Worm (Caenorhabditis elegans) whole organism, L4 larva: Measurements from ENCODE around the gene W06A7.4.

Source experiments
- F10B5.3 ChIP-seq: sonication (generic microtip); optimal IDR thresholded peaks from 2 replicates; lab custom pipeline; 2016; ENCODE audit warnings: mild to moderate bottlenecking, missing genetic modification characterization, missing compliant biosample characterization
- F49E8.2 ChIP-seq: sonication (generic microtip); optimal IDR thresholded peaks from 2 replicates; lab custom pipeline; 2016; ENCODE audit warnings: missing compliant biosample characterization, mild to moderate bottlenecking, missing genetic modification characterization, borderline replicate concordance
- Y105C5A.15 ChIP-seq: fragments of 200-800 bp; sonication (Bioruptor generic); IDR thresholded peaks from 2 replicates; pipeline ENCODE4 v1.3.6; 2022; ENCODE audit warnings: missing genetic modification characterization, missing compliant biosample characterization
- Y48G9A.11 ChIP-seq: fragments of 200-800 bp; sonication (Bioruptor generic); IDR thresholded peaks from 2 replicates; pipeline ENCODE4 v1.3.6; 2022; ENCODE audit warnings: missing genetic modification reagents, missing genetic modification characterization, missing compliant biosample characterization
- ZK337.2 ChIP-seq: fragments of 200-800 bp; sonication (Bioruptor generic); IDR thresholded peaks from 2 replicates; pipeline ENCODE4 v1.3.6; 2022; ENCODE audit warnings: missing genetic modification reagents, missing genetic modification characterization, missing compliant biosample characterization
- ZK546.5 ChIP-seq, 2 experiments: sonication (generic microtip); optimal IDR thresholded peaks; 2 replicates each; lab custom pipeline; 2017; ENCODE audit warnings: missing biosample characterization in 2 of 2, missing genetic modification characterization in 2 of 2
- aha-1 ChIP-seq: fragments of 150-350 bp; peaks from one replicate; lab custom pipeline; 2014; ENCODE audit warnings: missing biosample characterization, missing genetic modification characterization
- attf-4 ChIP-seq: sonication (generic microtip); optimal IDR thresholded peaks from 3 replicates; lab custom pipeline; 2017; ENCODE audit warnings: missing biosample characterization, missing genetic modification characterization
- ceh-20 ChIP-seq: fragments of 200-800 bp; sonication (Bioruptor generic); IDR thresholded peaks from 2 replicates; pipeline ENCODE4 v1.3.6; 2022; ENCODE audit warnings: missing genetic modification reagents, missing genetic modification characterization, missing compliant biosample characterization
- ceh-28 ChIP-seq: fragments of 150-350 bp; optimal IDR thresholded peaks from 2 replicates; lab custom pipeline; 2014; ENCODE audit warnings: missing biosample characterization, missing genetic modification reagents, missing genetic modification characterization
- ceh-32 ChIP-seq: sonication (generic microtip); optimal IDR thresholded peaks from 2 replicates; lab custom pipeline; 2016; ENCODE audit warnings: mild to moderate bottlenecking, missing genetic modification characterization, missing compliant biosample characterization; ENCODE audit not compliant: poor library complexity
- ceh-44 ChIP-seq: fragments of 200-800 bp; sonication (Bioruptor generic); IDR thresholded peaks from 2 replicates; pipeline ENCODE4 v1.3.6; 2022; ENCODE audit warnings: missing genetic modification reagents, missing genetic modification characterization, missing compliant biosample characterization
- ces-1 ChIP-seq: fragments of 150-350 bp; sonication (generic microtip); optimal IDR thresholded peaks from 4 replicates; lab custom pipeline; 2014; ENCODE audit warnings: missing biosample characterization, missing genetic modification reagents, missing genetic modification characterization
- ctbp-1 ChIP-seq: fragments of 200-800 bp; sonication (Bioruptor generic); IDR thresholded peaks from 2 replicates; pipeline ENCODE4 v1.3.6; 2022; ENCODE audit warnings: missing genetic modification reagents, missing genetic modification characterization, missing compliant biosample characterization
- daf-16 ChIP-seq, 3 experiments: sonication (generic microtip); optimal IDR thresholded peaks; 2 replicates each; lab custom pipeline; 2016 to 2017; ENCODE audit warnings: missing genetic modification characterization in 3 of 3, missing genetic modification reagents in 3 of 3, mild to moderate bottlenecking in 2 of 3, missing compliant biosample characterization in 2 of 3, missing biosample characterization in 1 of 3, moderate library complexity in 1 of 3
- dmd-6 ChIP-seq: fragments of 200-800 bp; sonication (Bioruptor generic); IDR thresholded peaks from 2 replicates; pipeline ENCODE4 v1.3.6; 2022; ENCODE audit warnings: missing genetic modification reagents, missing genetic modification characterization, missing compliant biosample characterization
- dmd-9 ChIP-seq: fragments of 200-800 bp; sonication (Bioruptor generic); IDR thresholded peaks from 2 replicates; pipeline ENCODE4 v1.3.6; 2022; ENCODE audit warnings: missing genetic modification reagents, missing genetic modification characterization, missing compliant biosample characterization
- dpl-1 ChIP-seq: fragments of 150-350 bp; optimal IDR thresholded peaks from 2 replicates; lab custom pipeline; 2014; ENCODE audit warnings: missing biosample characterization, missing genetic modification reagents, missing genetic modification characterization
- dve-1 ChIP-seq: sonication (generic microtip); optimal IDR thresholded peaks from 2 replicates; lab custom pipeline; 2017; ENCODE audit warnings: antibody characterized with exemption, mild to moderate bottlenecking, missing genetic modification characterization, missing compliant biosample characterization; ENCODE audit not compliant: insufficient read depth
- egl-27 ChIP-seq: sonication (generic microtip); optimal IDR thresholded peaks from 3 replicates; lab custom pipeline; 2017; ENCODE audit warnings: missing biosample characterization, missing genetic modification reagents, missing genetic modification characterization
- lin-1 ChIP-seq: fragments of 200-800 bp; sonication (Bioruptor generic); IDR thresholded peaks from 2 replicates; pipeline ENCODE4 v1.3.6; 2022; ENCODE audit warnings: missing genetic modification reagents, missing genetic modification characterization, missing compliant biosample characterization
- lin-13 ChIP-seq: fragments of 150-350 bp; optimal IDR thresholded peaks from 2 replicates; lab custom pipeline; 2014; ENCODE audit warnings: missing biosample characterization, missing genetic modification reagents, missing genetic modification characterization
- lin-15B ChIP-seq: fragments of 150-350 bp; sonication (generic microtip); optimal IDR thresholded peaks from 3 replicates; lab custom pipeline; 2014; ENCODE audit warnings: missing biosample characterization, missing genetic modification characterization
- madf-9 ChIP-seq: fragments of 200-800 bp; sonication (Bioruptor generic); conservative IDR thresholded peaks from 2 replicates; pipeline ENCODE4 v1.3.6; 2022; ENCODE audit warnings: missing genetic modification reagents, missing genetic modification characterization, missing compliant biosample characterization
- mdl-1 ChIP-seq, 2 experiments: fragments of 150-350 bp in 1 of 2; sonication (generic microtip) in 1 of 2; optimal IDR thresholded peaks; 2 replicates each; lab custom pipeline; 2014 to 2017; ENCODE audit warnings: missing biosample characterization in 2 of 2, missing genetic modification characterization in 2 of 2
- mdt-29 ChIP-seq: fragments of 200-800 bp; sonication (Bioruptor generic); IDR thresholded peaks from 2 replicates; pipeline ENCODE4 v1.3.6; 2022; ENCODE audit warnings: missing genetic modification reagents, missing genetic modification characterization, missing compliant biosample characterization
- mep-1 ChIP-seq: fragments of 150-350 bp; sonication (generic microtip); optimal IDR thresholded peaks from 3 replicates; lab custom pipeline; 2014; ENCODE audit warnings: missing biosample characterization, missing genetic modification characterization
- mxl-2 ChIP-seq: fragments of 200-800 bp; sonication (Bioruptor generic); conservative IDR thresholded peaks from 2 replicates; pipeline ENCODE4 v1.3.6; 2022; ENCODE audit warnings: missing genetic modification reagents, missing genetic modification characterization, missing compliant biosample characterization
- mxl-3 ChIP-seq: fragments of 200-800 bp; sonication (Bioruptor generic); optimal IDR thresholded peaks from 2 replicates; lab custom pipeline; 2018; ENCODE audit warnings: mild to moderate bottlenecking, missing genetic modification characterization, missing compliant biosample characterization
- nhr-111 ChIP-seq: fragments of 200-800 bp; sonication (Bioruptor generic); optimal IDR thresholded peaks from 2 replicates; lab custom pipeline; 2018; ENCODE audit warnings: mild to moderate bottlenecking, missing genetic modification characterization, missing compliant biosample characterization
- nhr-6 ChIP-seq: fragments of 150-350 bp; optimal IDR thresholded peaks from 2 replicates; lab custom pipeline; 2014; ENCODE audit warnings: missing biosample characterization, missing genetic modification characterization
- nhr-77 ChIP-seq: fragments of 150-350 bp; optimal IDR thresholded peaks from 2 replicates; lab custom pipeline; 2014; ENCODE audit warnings: missing biosample characterization, missing genetic modification characterization
- php-3 ChIP-seq: fragments of 200-800 bp; sonication (Bioruptor generic); IDR thresholded peaks from 2 replicates; pipeline ENCODE4 v1.3.6; 2022; ENCODE audit warnings: missing genetic modification reagents, missing genetic modification characterization, missing compliant biosample characterization
- rbr-2 ChIP-seq: sonication (generic microtip); optimal IDR thresholded peaks from 2 replicates; lab custom pipeline; 2016; ENCODE audit warnings: missing genotype, missing genetic modification characterization, missing compliant biosample characterization
- sdz-12 ChIP-seq: fragments of 200-800 bp; sonication (Bioruptor generic); optimal IDR thresholded peaks from 2 replicates; lab custom pipeline; 2018; ENCODE audit warnings: mild to moderate bottlenecking, missing genetic modification characterization, missing compliant biosample characterization
- set-16 ChIP-seq: fragments of 200-800 bp; sonication (Bioruptor generic); IDR thresholded peaks from 2 replicates; pipeline ENCODE4 v1.3.6; 2022; ENCODE audit warnings: missing genetic modification reagents, missing genetic modification characterization, missing compliant biosample characterization
- spr-1 ChIP-seq: sonication (generic microtip); optimal IDR thresholded peaks from 2 replicates; lab custom pipeline; 2016; ENCODE audit warnings: mild to moderate bottlenecking, missing genetic modification characterization, missing compliant biosample characterization
- tag-97 ChIP-seq: fragments of 200-800 bp; sonication (Bioruptor generic); IDR thresholded peaks from 2 replicates; pipeline ENCODE4 v1.3.6; 2022; ENCODE audit warnings: missing genetic modification characterization, missing compliant biosample characterization
- unc-39 ChIP-seq: sonication (generic microtip); optimal IDR thresholded peaks from 2 replicates; lab custom pipeline; 2017; ENCODE audit warnings: missing biosample characterization, missing genetic modification characterization
- unc-62 ChIP-seq, 3 experiments: fragments of 150-350 bp in 1 of 3; sonication (generic microtip); optimal IDR thresholded peaks in 2 of 3; peaks in 1 of 3; 1 replicate in 1 of 3; 2 replicates in 2 of 3; lab custom pipeline; 2014 to 2017; ENCODE audit warnings: missing biosample characterization in 3 of 3, missing genetic modification characterization in 3 of 3, missing genetic modification reagents in 3 of 3, missing genotype in 1 of 3
- zfp-2 ChIP-seq: sonication (generic microtip); optimal IDR thresholded peaks from 2 replicates; lab custom pipeline; 2016; ENCODE audit warnings: mild to moderate bottlenecking, missing genetic modification characterization, missing compliant biosample characterization
- ztf-7 ChIP-seq: fragments of 150-350 bp; optimal IDR thresholded peaks from 2 replicates; lab custom pipeline; 2014; ENCODE audit warnings: missing biosample characterization, missing genetic modification characterization

The W06A7.4 gene

DNA sequence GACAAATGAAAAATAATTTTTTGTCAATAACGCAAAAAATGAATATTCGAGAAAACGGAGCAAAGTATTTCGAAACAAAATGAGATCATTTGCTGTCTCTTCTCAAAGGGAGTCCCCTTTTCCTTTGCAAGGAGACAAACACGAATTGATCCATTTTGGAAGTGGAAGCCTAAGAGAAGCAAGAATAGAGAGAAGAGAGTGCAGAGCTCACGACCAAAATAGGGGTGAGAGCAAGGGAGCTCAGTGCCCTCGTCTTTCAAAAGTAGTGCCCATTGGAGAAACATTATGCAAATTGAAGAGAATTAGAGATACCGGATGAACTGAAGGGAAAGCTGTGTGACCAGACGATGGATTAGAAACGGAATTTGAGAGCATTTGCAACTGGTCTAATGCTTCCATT, 27.0 kb downstream of the W06A7.4 start (continued):
- TF ChIP-seq dmd-9 (GFP tag; lab: Robert Waterston, UW) (no peak), lin-13 (GFP tag; lab: Kevin White, UChicago) (no peak), F49E8.2 (tag; lab: Kevin White, UChicago) (no peak), set-16 (no peak), ZK337.2 (GFP tag; lab: Robert Waterston, UW) (no peak), attf-4 (no peak), nhr-77 (no peak), mxl-3 (GFP tag; lab: Kevin White, UChicago) (no peak), dmd-6 (GFP tag; lab: Robert Waterston, UW) (peak; percentile 15; the same call in 1 of the 2 replicates), tag-97 (no peak), aha-1 (tag; lab: Kevin White, UChicago) (peak; percentile 49), ceh-20 (no peak), ctbp-1 (0 out of 2 replicates have a peak, but pooled peaks have one; percentile 10), ceh-28 (no peak), nhr-6 (no peak)

DNA sequence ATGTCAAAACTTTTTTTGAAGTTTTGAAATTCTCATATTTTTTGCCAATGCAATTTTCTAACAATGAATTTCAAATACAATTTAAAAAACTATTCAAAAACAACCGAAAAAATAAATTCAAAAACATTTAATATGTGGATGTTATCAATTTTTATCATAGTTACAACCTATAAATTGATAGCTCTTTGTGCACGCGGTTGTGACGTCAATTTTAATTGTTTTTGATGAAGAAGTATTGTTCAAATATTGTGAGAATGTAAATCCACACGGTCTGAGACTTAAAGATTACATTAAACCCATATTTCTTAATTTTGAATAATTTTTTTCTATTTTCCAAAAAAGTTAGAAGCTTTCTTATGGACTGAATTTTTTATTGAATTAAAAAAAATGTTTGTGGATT, 27.7 kb downstream of the W06A7.4 start:
- TF ChIP-seq ZK546.5 (tag; optimal IDR thresholded peaks at IDR 0.05; lab: Kevin White, UChicago) (no peak), ztf-7 (tag; lab: Kevin White, UChicago) (no peak), Y48G9A.11 (GFP tag; lab: Robert Waterston, UW) (no peak), aha-1 (tag; lab: Kevin White, UChicago) (no peak), mdt-29 (GFP tag; lab: Robert Waterston, UW) (no peak), mep-1 (tag; lab: Kevin White, UChicago) (no peak), spr-1 (tag; lab: Kevin White, UChicago) (no peak), php-3 (GFP tag; lab: Robert Waterston, UW) (peak; percentile 53; the same call in 1 of the 2 replicates), daf-16 (GFP tag; optimal IDR thresholded peaks at IDR 0.05; lab: Kevin White, UChicago) (no peak), daf-16 (tag; optimal IDR thresholded peaks at IDR 0.05; lab: Kevin White, UChicago) (peak; percentile 54), unc-39 (tag; lab: Kevin White, UChicago) (no peak), attf-4 (no peak), mxl-2 (GFP tag; lab: Robert Waterston, UW) (no peak), mdl-1 (tag; optimal IDR thresholded peaks at IDR 0.05; lab: Kevin White, UChicago) (no peak), ceh-32 (tag; lab: Kevin White, UChicago) (no peak), egl-27 (no peak), Y105C5A.15 (GFP tag; lab: Robert Waterston, UW) (no peak), dpl-1 (GFP tag; lab: Kevin White, UChicago) (no peak), rbr-2 (tag; lab: Kevin White, UChicago) (no peak), madf-9 (GFP tag; lab: Robert Waterston, UW) (no peak), nhr-111 (GFP tag; lab: Kevin White, UChicago) (no peak), dve-1 (peak; percentile 70), lin-1 (GFP tag; lab: Robert Waterston, UW) (no peak), sdz-12 (GFP tag; lab: Kevin White, UChicago) (no peak), F10B5.3 (no peak)

DNA sequence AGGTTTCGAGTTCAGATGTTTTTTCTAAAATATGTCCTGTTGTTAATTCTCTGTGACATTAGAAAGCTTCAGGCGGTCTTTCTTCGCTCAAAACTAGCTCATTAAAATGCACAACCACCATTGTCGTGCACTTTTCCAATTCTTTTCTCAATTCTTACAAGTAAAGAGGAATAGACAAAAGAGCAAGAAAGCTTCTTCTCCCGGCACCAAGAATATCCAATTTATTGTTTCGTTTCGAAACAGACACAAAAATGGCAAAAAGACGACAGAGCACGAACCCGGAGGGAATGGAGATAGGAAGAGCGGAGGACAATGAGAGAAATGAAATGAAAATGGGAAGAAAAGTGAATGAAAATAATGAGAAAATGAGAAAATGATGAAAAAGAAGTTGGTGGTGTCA, 28.4 kb downstream of the W06A7.4 start:
- TF ChIP-seq ceh-44 (no peak), zfp-2 (tag; lab: Kevin White, UChicago) (no peak), aha-1 (tag; lab: Kevin White, UChicago) (peak; percentile 90), ces-1 (GFP tag; lab: Kevin White, UChicago) (no peak), lin-15B (tag; lab: Kevin White, UChicago) (no peak), unc-62 (GFP tag; optimal IDR thresholded peaks at IDR 0.05 in 1 of 2; lab: Kevin White, UChicago) (peak in 1 of 2 experiments; percentile 85), unc-62 (tag; optimal IDR thresholded peaks at IDR 0.05; lab: Kevin White, UChicago) (no peak)
- TF ChIP-seq, all 104 proteins: peak for 2
